Worm (Caenorhabditis elegans) whole organism, L2 larva: ENCODE data around the gene cyp-25A2.
A peak's percentile ranks its signal among the peaks of the same experiment; 100 is the strongest.

Source experiments
- C34F6.9 ChIP-seq: fragments of 150-350 bp; optimal IDR thresholded peaks from 2 replicates; lab custom pipeline; 2014; ENCODE audit warnings: missing biosample characterization, missing genetic modification characterization
- F13H6.1 ChIP-seq: sonication (generic microtip); optimal IDR thresholded peaks from 2 replicates; lab custom pipeline; 2016; ENCODE audit warnings: missing genetic modification characterization, missing compliant biosample characterization
- Y55F3AM.14 ChIP-seq: fragments of 200-800 bp; sonication (Bioruptor generic); optimal IDR thresholded peaks from 2 replicates; lab custom pipeline; 2018; ENCODE audit warnings: mild to moderate bottlenecking, missing genetic modification characterization, missing compliant biosample characterization
- ZK546.5 ChIP-seq: sonication (generic microtip); optimal IDR thresholded peaks from 2 replicates; lab custom pipeline; 2017; ENCODE audit warnings: missing biosample characterization, missing genetic modification characterization
- aly-2 ChIP-seq: fragments of 150-350 bp; optimal IDR thresholded peaks from 2 replicates; lab custom pipeline; 2014; ENCODE audit warnings: missing biosample characterization, missing genetic modification characterization
- ama-1 ChIP-seq: fragments of 150-350 bp; optimal IDR thresholded peaks from 2 replicates; lab custom pipeline; 2018; ENCODE audit warnings: inconsistent platforms
- blmp-1 ChIP-seq: sonication (generic microtip); optimal IDR thresholded peaks from 2 replicates; lab custom pipeline; 2017; ENCODE audit warnings: missing genetic modification characterization, mild to moderate bottlenecking, missing compliant biosample characterization, antibody characterized with exemption, moderate library complexity; ENCODE audit not compliant: insufficient read depth
- ceh-16 ChIP-seq: fragments of 150-350 bp; optimal IDR thresholded peaks from 2 replicates; lab custom pipeline; 2014; ENCODE audit warnings: missing biosample characterization, missing genetic modification characterization
- crh-2 ChIP-seq: sonication (generic microtip); optimal IDR thresholded peaks from 2 replicates; lab custom pipeline; 2017; ENCODE audit warnings: missing biosample characterization, missing genetic modification characterization
- egl-27 ChIP-seq: sonication (generic microtip); optimal IDR thresholded peaks from 3 replicates; lab custom pipeline; 2017; ENCODE audit warnings: missing biosample characterization, missing genetic modification reagents, missing genetic modification characterization
- elt-1 ChIP-seq: fragments of 150-350 bp; optimal IDR thresholded peaks from 2 replicates; lab custom pipeline; 2014; ENCODE audit warnings: missing biosample characterization, missing genetic modification characterization
- elt-3 ChIP-seq: sonication (generic microtip); optimal IDR thresholded peaks from 2 replicates; lab custom pipeline; 2017; ENCODE audit warnings: missing biosample characterization, missing genetic modification characterization
- fos-1 ChIP-seq: fragments of 150-350 bp; optimal IDR thresholded peaks from 2 replicates; lab custom pipeline; 2014; ENCODE audit warnings: missing biosample characterization, missing genetic modification characterization
- gmeb-1 ChIP-seq: fragments of 150-350 bp; optimal IDR thresholded peaks from 2 replicates; lab custom pipeline; 2014; ENCODE audit warnings: missing biosample characterization, missing genetic modification characterization
- lin-11 ChIP-seq: fragments of 150-350 bp; sonication (generic microtip); optimal IDR thresholded peaks from 2 replicates; lab custom pipeline; 2014; ENCODE audit warnings: missing biosample characterization, missing genetic modification characterization, inconsistent platforms, mixed read lengths
- lin-13 ChIP-seq: fragments of 150-350 bp; optimal IDR thresholded peaks from 2 replicates; lab custom pipeline; 2014; ENCODE audit warnings: missing biosample characterization, missing genetic modification reagents, missing genetic modification characterization
- lin-39 ChIP-seq: fragments of 150-350 bp; optimal IDR thresholded peaks from 2 replicates; lab custom pipeline; 2014; ENCODE audit warnings: missing biosample characterization, missing genetic modification reagents, missing genetic modification characterization
- lsy-2 ChIP-seq, 2 experiments: fragments of 150-350 bp in 1 of 2; sonication (generic microtip) in 1 of 2; optimal IDR thresholded peaks; 2 replicates each; lab custom pipeline; 2014 to 2017; ENCODE audit warnings: missing biosample characterization in 2 of 2, missing genetic modification characterization in 2 of 2
- mab-5 ChIP-seq: fragments of 150-350 bp; optimal IDR thresholded peaks from 2 replicates; lab custom pipeline; 2014; ENCODE audit warnings: missing biosample characterization, missing genetic modification characterization
- mbf-1 ChIP-seq: sonication (generic microtip); optimal IDR thresholded peaks from 2 replicates; lab custom pipeline; 2017; ENCODE audit warnings: missing biosample characterization, missing genetic modification characterization
- mdl-1 ChIP-seq, 2 experiments: fragments of 150-350 bp in 1 of 2; sonication (generic microtip) in 1 of 2; optimal IDR thresholded peaks; 2 replicates each; lab custom pipeline; 2017; ENCODE audit warnings: missing biosample characterization in 2 of 2, missing genetic modification characterization in 2 of 2
- nhr-11 ChIP-seq: fragments of 150-350 bp; optimal IDR thresholded peaks from 2 replicates; lab custom pipeline; 2014; ENCODE audit warnings: missing biosample characterization, missing genetic modification characterization
- nhr-129 ChIP-seq: fragments of 150-350 bp; optimal IDR thresholded peaks from 2 replicates; lab custom pipeline; 2014; ENCODE audit warnings: missing biosample characterization, missing genetic modification characterization
- nhr-21 ChIP-seq: fragments of 150-350 bp; optimal IDR thresholded peaks from 2 replicates; lab custom pipeline; 2014; ENCODE audit warnings: missing biosample characterization, missing genetic modification characterization
- nhr-23 ChIP-seq: fragments of 150-350 bp; optimal IDR thresholded peaks from 2 replicates; lab custom pipeline; 2014; ENCODE audit warnings: missing biosample characterization, missing genetic modification reagents, missing genetic modification characterization
- nhr-237 ChIP-seq: fragments of 150-350 bp; optimal IDR thresholded peaks from 2 replicates; lab custom pipeline; 2014; ENCODE audit warnings: missing biosample characterization, missing genetic modification characterization
- nhr-25 ChIP-seq: fragments of 150-350 bp; sonication (generic microtip); optimal IDR thresholded peaks from 3 replicates; lab custom pipeline; 2014; ENCODE audit warnings: missing biosample characterization, missing genetic modification characterization
- nhr-6 ChIP-seq: fragments of 150-350 bp; optimal IDR thresholded peaks from 2 replicates; lab custom pipeline; 2014; ENCODE audit warnings: missing biosample characterization, missing genetic modification characterization
- nhr-77 ChIP-seq: fragments of 150-350 bp; optimal IDR thresholded peaks from 2 replicates; lab custom pipeline; 2014; ENCODE audit warnings: missing biosample characterization, missing genetic modification characterization
- peb-1 ChIP-seq: fragments of 150-350 bp; optimal IDR thresholded peaks from 2 replicates; lab custom pipeline; 2014; ENCODE audit warnings: missing biosample characterization, missing genetic modification characterization
- sem-4 ChIP-seq: fragments of 150-350 bp; optimal IDR thresholded peaks from 2 replicates; lab custom pipeline; 2014; ENCODE audit warnings: missing biosample characterization, missing genetic modification reagents, missing genetic modification characterization
- skn-1 ChIP-seq: sonication (generic microtip); optimal IDR thresholded peaks from 2 replicates; lab custom pipeline; 2017; ENCODE audit warnings: missing biosample characterization, missing genetic modification characterization
- sma-3 ChIP-seq: sonication (generic microtip); optimal IDR thresholded peaks from 2 replicates; lab custom pipeline; 2016; ENCODE audit warnings: missing genetic modification reagents, missing genetic modification characterization, missing compliant biosample characterization
- sma-9 ChIP-seq, 2 experiments: fragments of 150-350 bp in 1 of 2; sonication (generic microtip) in 1 of 2; optimal IDR thresholded peaks; 2 replicates each; lab custom pipeline; 2014 to 2016; ENCODE audit warnings: missing genetic modification characterization in 2 of 2, mild to moderate bottlenecking in 1 of 2, missing biosample characterization in 1 of 2, missing compliant biosample characterization in 1 of 2, missing genetic modification reagents in 1 of 2, moderate library complexity in 1 of 2
- snpc-4 ChIP-seq: fragments of 150-350 bp; optimal IDR thresholded peaks from 2 replicates; lab custom pipeline; 2014; ENCODE audit warnings: missing biosample characterization, missing genetic modification characterization
- unc-39 ChIP-seq: fragments of 150-350 bp; optimal IDR thresholded peaks from 2 replicates; lab custom pipeline; 2014; ENCODE audit warnings: missing biosample characterization, missing genetic modification characterization
- unc-55 ChIP-seq: fragments of 150-350 bp; sonication (generic microtip); optimal IDR thresholded peaks from 3 replicates; lab custom pipeline; 2014; ENCODE audit warnings: missing biosample characterization, missing genetic modification reagents, missing genetic modification characterization
- unc-62 ChIP-seq: fragments of 150-350 bp; optimal IDR thresholded peaks from 2 replicates; lab custom pipeline; 2014; ENCODE audit warnings: missing biosample characterization, missing genetic modification reagents, missing genetic modification characterization
- zag-1 ChIP-seq: fragments of 150-350 bp; optimal IDR thresholded peaks from 2 replicates; lab custom pipeline; 2014; ENCODE audit warnings: missing biosample characterization, missing genetic modification characterization
- ztf-1 ChIP-seq: fragments of 200-800 bp; sonication (Bioruptor generic); conservative IDR thresholded peaks from 2 replicates; pipeline ENCODE4 v1.3.6; 2022; ENCODE audit warnings: missing genetic modification characterization, missing compliant biosample characterization
- ztf-4 ChIP-seq: fragments of 150-350 bp; optimal IDR thresholded peaks from 2 replicates; lab custom pipeline; 2014; ENCODE audit warnings: missing biosample characterization, missing genetic modification characterization

Gene cyp-25A2

ce11 chrIII:3812369-3812993 lies 22.5 kb upstream of the cyp-25A2 start:
- no peak for TF ChIP-seq elt-1 (tag; lab: Kevin White, UChicago)
- TF ChIP-seq elt-3 (tag; lab: Kevin White, UChicago) = no peak
- no peak for TF ChIP-seq nhr-21
- peak; percentile 33 for TF ChIP-seq crh-2 (tag; lab: Kevin White, UChicago)
- no peak for TF ChIP-seq unc-39 (tag; lab: Kevin White, UChicago)
- TF ChIP-seq nhr-237 (tag; lab: Kevin White, UChicago) = no peak
- no peak for TF ChIP-seq Y55F3AM.14 (GFP tag; lab: Kevin White, UChicago)
- peak; percentile 43 for TF ChIP-seq blmp-1 (tag; lab: Kevin White, UChicago)
- no peak for TF ChIP-seq nhr-77
- TF ChIP-seq peb-1 (tag; lab: Kevin White, UChicago) = no peak
- peak; percentile 93 for TF ChIP-seq nhr-25 (tag; lab: Kevin White, UChicago)
- no peak for TF ChIP-seq lin-13 (GFP tag; lab: Kevin White, UChicago)
- peak; percentile 13 for TF ChIP-seq sma-3
- TF ChIP-seq lsy-2 (tag; optimal IDR thresholded peaks at IDR 0.05; lab: Kevin White, UChicago) = peak in 1 of 2 experiments; percentile 4

ce11 chrIII:3814421-3814820 lies 20.6 kb upstream of the cyp-25A2 start:
- TF ChIP-seq aly-2 (tag; lab: Kevin White, UChicago) (no peak), unc-62 (GFP tag; lab: Kevin White, UChicago) (no peak), sem-4 (tag; lab: Kevin White, UChicago) (no peak), ztf-1 (no peak), C34F6.9 (no peak), ZK546.5 (tag; lab: Kevin White, UChicago) (no peak), lin-11 (tag; lab: Kevin White, UChicago) (no peak), nhr-21 (no peak), mdl-1 (tag; optimal IDR thresholded peaks at IDR 0.05; lab: Kevin White, UChicago) (no peak), zag-1 (tag; lab: Kevin White, UChicago) (no peak), Y55F3AM.14 (GFP tag; lab: Kevin White, UChicago) (no peak), lsy-2 (tag; optimal IDR thresholded peaks at IDR 0.05; lab: Kevin White, UChicago) (no peak)

- TF ChIP-seq aly-2 (tag; lab: Kevin White, UChicago) = no peak
- TF ChIP-seq unc-39 (tag; lab: Kevin White, UChicago) = no peak
- TF ChIP-seq lin-13 (GFP tag; lab: Kevin White, UChicago) = no peak
- no peak for TF ChIP-seq snpc-4 (tag; lab: Kevin White, UChicago)
These were observed 15.4 kb upstream of the cyp-25A2 start, which contains the start of gene dpy-27 for ce11 chrIII:3819579-3819978. dpy-27 (minus strand) TSS chrIII:3819679.

ce11 chrIII:3820134-3820533 lies 14.9 kb upstream of the cyp-25A2 start:
- peak; percentile 21 for TF ChIP-seq egl-27 (tag; lab: Kevin White, UChicago)
- peak; percentile 89 for TF ChIP-seq nhr-129
- TF ChIP-seq fos-1 (tag; lab: Kevin White, UChicago) = peak; percentile 81
- TF ChIP-seq nhr-77 = no peak
- peak; percentile 56 for TF ChIP-seq ceh-16 (tag; lab: Kevin White, UChicago)
- TF ChIP-seq skn-1 (tag; lab: Kevin White, UChicago) = no peak
- TF ChIP-seq nhr-237 (tag; lab: Kevin White, UChicago) = no peak
- no peak for TF ChIP-seq Y55F3AM.14 (GFP tag; lab: Kevin White, UChicago)
- no peak for TF ChIP-seq unc-62 (GFP tag; lab: Kevin White, UChicago)
- TF ChIP-seq F13H6.1 = peak; percentile 82
- no peak for TF ChIP-seq ama-1 (lab: Kevin White, UChicago)
- peak; percentile 97 for TF ChIP-seq blmp-1 (tag; lab: Kevin White, UChicago)
- peak; percentile 54 for TF ChIP-seq sem-4 (tag; lab: Kevin White, UChicago)
- no peak for TF ChIP-seq lin-13 (GFP tag; lab: Kevin White, UChicago)
- no peak for TF ChIP-seq snpc-4 (tag; lab: Kevin White, UChicago)
- TF ChIP-seq zag-1 (tag; lab: Kevin White, UChicago) = peak; percentile 0
- TF ChIP-seq unc-55 (GFP tag; lab: Kevin White, UChicago) = peak; percentile 63
- no peak for TF ChIP-seq ztf-4 (tag; lab: Kevin White, UChicago)
- no peak for TF ChIP-seq unc-39 (tag; lab: Kevin White, UChicago)
- peak; percentile 1 to 73 for TF ChIP-seq lsy-2 (tag; optimal IDR thresholded peaks at IDR 0.05; lab: Kevin White, UChicago)
- TF ChIP-seq C34F6.9 = peak; percentile 83
- no peak for TF ChIP-seq nhr-6 (tag; lab: Kevin White, UChicago)
- TF ChIP-seq lin-11 (tag; lab: Kevin White, UChicago) = no peak
- no peak for TF ChIP-seq ZK546.5 (tag; lab: Kevin White, UChicago)
- peak; percentile 8 for TF ChIP-seq gmeb-1 (tag; lab: Kevin White, UChicago)
- TF ChIP-seq nhr-23 (tag; lab: Kevin White, UChicago) = no peak
- no peak for TF ChIP-seq mab-5 (tag; lab: Kevin White, UChicago)
- no peak for TF ChIP-seq nhr-21
- peak; percentile 63 for TF ChIP-seq sma-3
- peak; percentile 63 for TF ChIP-seq nhr-25 (tag; lab: Kevin White, UChicago)
- peak; percentile 64 for TF ChIP-seq crh-2 (tag; lab: Kevin White, UChicago)
- peak; percentile 30 to 76 for TF ChIP-seq mdl-1 (tag; optimal IDR thresholded peaks at IDR 0.05; lab: Kevin White, UChicago)
- TF ChIP-seq sma-9 (GFP tag; optimal IDR thresholded peaks at IDR 0.05; lab: Kevin White, UChicago) = no peak
- TF ChIP-seq sma-9 (tag; optimal IDR thresholded peaks at IDR 0.05; lab: Kevin White, UChicago) = no peak
- TF ChIP-seq lin-39 = no peak
- TF ChIP-seq mbf-1 (tag; lab: Kevin White, UChicago) = no peak
- TF ChIP-seq aly-2 (tag; lab: Kevin White, UChicago) = no peak
- TF ChIP-seq elt-1 (tag; lab: Kevin White, UChicago) = no peak
- TF ChIP-seq elt-3 (tag; lab: Kevin White, UChicago) = no peak
- TF ChIP-seq nhr-11 (tag; lab: Kevin White, UChicago) = no peak
- TF ChIP-seq, all 48 proteins: peak for 16
